Fruit fly (Drosophila melanogaster) whole organism, embryonic: ENCODE measurements around the gene stas.
A peak's percentile ranks its signal among the peaks of the same experiment; 100 is the strongest.

ENCODE experiments used
- CG10147 ChIP-seq: fragments of 200-800 bp; sonication (Bioruptor generic); optimal IDR thresholded peaks from 2 replicates; lab custom pipeline; 2019; ENCODE audit warnings: missing biosample characterization, mild to moderate bottlenecking, missing genetic modification characterization, moderate library complexity
- CG10209 ChIP-seq: fragments of 200-800 bp; sonication (Bioruptor generic); optimal IDR thresholded peaks from 3 replicates; lab custom pipeline; 2017; ENCODE audit warnings: missing biosample characterization, mild to moderate bottlenecking, missing genetic modification characterization, missing genetic modification reagents
- CG1024 ChIP-seq: fragments of 200-800 bp; sonication (Bioruptor generic); IDR thresholded peaks from 2 replicates; pipeline ENCODE4 v1.3.6; 2022; ENCODE audit warnings: missing biosample characterization, missing genetic modification characterization
- CG10321 ChIP-seq: fragments of 200-800 bp; sonication (Bioruptor generic); IDR thresholded peaks from 2 replicates; pipeline ENCODE4 v1.3.6; 2022; ENCODE audit warnings: missing biosample characterization, missing genetic modification characterization
- CG10462 ChIP-seq: fragments of 200-800 bp; sonication (Bioruptor generic); optimal IDR thresholded peaks from 2 replicates; lab custom pipeline; 2016; ENCODE audit warnings: missing biosample characterization, missing genetic modification characterization
- CG14441 ChIP-seq: fragments of 200-800 bp; sonication (Bioruptor generic); IDR thresholded peaks from 2 replicates; pipeline ENCODE4 v1.3.6; 2022; ENCODE audit warnings: missing biosample characterization, missing genetic modification characterization
- CG14965 ChIP-seq: fragments of 200-800 bp; sonication (Bioruptor generic); optimal IDR thresholded peaks from 2 replicates; lab custom pipeline; 2016; ENCODE audit warnings: missing biosample characterization, missing genetic modification characterization, borderline replicate concordance
- CG15011 ChIP-seq: fragments of 200-800 bp; sonication (Bioruptor generic); optimal IDR thresholded peaks from 3 replicates; lab custom pipeline; 2018; ENCODE audit warnings: missing biosample characterization, mild to moderate bottlenecking, missing genetic modification characterization
- CG1647 ChIP-seq: fragments of 200-800 bp; sonication (Bioruptor generic); optimal IDR thresholded peaks from 3 replicates; lab custom pipeline; 2016; ENCODE audit warnings: missing biosample characterization, missing genetic modification characterization
- CG17361 ChIP-seq: fragments of 200-800 bp; sonication (Bioruptor generic); IDR thresholded peaks from 3 replicates; pipeline ENCODE4 v1.3.6; 2022; ENCODE audit warnings: missing biosample characterization, missing genetic modification characterization
- CG2202 ChIP-seq: fragments of 200-800 bp; sonication (Bioruptor generic); optimal IDR thresholded peaks from 2 replicates; lab custom pipeline; 2018; ENCODE audit warnings: missing biosample characterization, mild to moderate bottlenecking, missing genetic modification characterization
- CG30403 ChIP-seq: fragments of 200-800 bp; sonication (Bioruptor generic); optimal IDR thresholded peaks from 3 replicates; lab custom pipeline; 2016; ENCODE audit warnings: missing biosample characterization, missing genetic modification characterization
- CG30431 ChIP-seq: fragments of 200-800 bp; sonication (Bioruptor generic); optimal IDR thresholded peaks from 2 replicates; lab custom pipeline; 2017; ENCODE audit warnings: missing biosample characterization, missing genetic modification characterization
- CG4404 ChIP-seq: fragments of 200-800 bp; sonication (Bioruptor generic); IDR thresholded peaks from 2 replicates; pipeline ENCODE4 v1.3.6; 2022; ENCODE audit warnings: missing biosample characterization, missing genetic modification characterization
- CG4424 ChIP-seq: fragments of 200-800 bp; sonication (Bioruptor generic); optimal IDR thresholded peaks from 3 replicates; lab custom pipeline; 2016; ENCODE audit warnings: missing biosample characterization, missing genetic modification characterization
- CG4617 ChIP-seq: fragments of 200-800 bp; sonication (Bioruptor generic); optimal IDR thresholded peaks from 3 replicates; lab custom pipeline; 2016; ENCODE audit warnings: missing biosample characterization, missing genetic modification characterization, borderline replicate concordance
- CG4854 ChIP-seq: fragments of 200-800 bp; sonication (Bioruptor generic); optimal IDR thresholded peaks from 2 replicates; lab custom pipeline; 2016; ENCODE audit warnings: missing biosample characterization, missing genetic modification characterization, inconsistent platforms
- CG5953 ChIP-seq: fragments of 200-800 bp; sonication (Bioruptor generic); IDR thresholded peaks from 2 replicates; pipeline ENCODE4 v1.3.6; 2022; ENCODE audit warnings: missing biosample characterization, missing genetic modification characterization
- CG6254 ChIP-seq: fragments of 200-800 bp; sonication (Bioruptor generic); optimal IDR thresholded peaks from 3 replicates; lab custom pipeline; 2017; ENCODE audit warnings: mild to moderate bottlenecking, missing biosample characterization, missing genetic modification reagents, missing genetic modification characterization
- CG8478 ChIP-seq: fragments of >200 bp; optimal IDR thresholded peaks from 2 replicates; lab custom pipeline; 2018
- CG9727 ChIP-seq: fragments of 200-800 bp; sonication (Bioruptor generic); optimal IDR thresholded peaks from 3 replicates; lab custom pipeline; 2017; ENCODE audit warnings: missing biosample characterization, mild to moderate bottlenecking, missing genetic modification characterization
- CoRest ChIP-seq: fragments of 200-800 bp; sonication (Bioruptor generic); optimal IDR thresholded peaks from 3 replicates; lab custom pipeline; 2018; ENCODE audit warnings: missing biosample characterization, mild to moderate bottlenecking, missing genetic modification characterization, moderate library complexity
- Deaf1 ChIP-seq: fragments of 200-800 bp; optimal IDR thresholded peaks from 3 replicates; lab custom pipeline; 2019; ENCODE audit warnings: missing biosample characterization, mild to moderate bottlenecking, missing genetic modification characterization, moderate library complexity
- Fer1 ChIP-seq: fragments of 200-800 bp; sonication (Bioruptor generic); optimal IDR thresholded peaks from 2 replicates; lab custom pipeline; 2017; ENCODE audit warnings: missing biosample characterization, mild to moderate bottlenecking, missing genetic modification characterization
- Gug ChIP-seq: fragments of 200-800 bp; sonication (Bioruptor generic); IDR thresholded peaks from 4 replicates; pipeline ENCODE4 v1.3.6; 2022; ENCODE audit warnings: missing biosample characterization, missing genetic modification characterization
- HLH54F ChIP-seq: fragments of 200-800 bp; sonication (Bioruptor generic); optimal IDR thresholded peaks from 3 replicates; lab custom pipeline; 2016; ENCODE audit warnings: missing biosample characterization, missing genetic modification characterization
- Lim3 ChIP-seq: fragments of 200-800 bp; sonication (Bioruptor generic); IDR thresholded peaks from 2 replicates; pipeline ENCODE4 v1.3.6; 2022; ENCODE audit warnings: missing biosample characterization, missing genetic modification characterization
- Myb ChIP-seq: fragments of 200-800 bp; sonication (Bioruptor generic); optimal IDR thresholded peaks from 2 replicates; lab custom pipeline; 2016; ENCODE audit warnings: missing biosample characterization, missing genetic modification characterization
- NC2β ChIP-seq: fragments of 200-800 bp; sonication (Bioruptor generic); optimal IDR thresholded peaks from 2 replicates; lab custom pipeline; 2016; ENCODE audit warnings: missing biosample characterization, missing genetic modification characterization
- Nf-YB ChIP-seq: fragments of 200-800 bp; sonication (Bioruptor generic); optimal IDR thresholded peaks from 3 replicates; lab custom pipeline; 2019; ENCODE audit warnings: missing biosample characterization, mild to moderate bottlenecking, missing genetic modification characterization, moderate library complexity
- Pdp1 ChIP-seq, 2 experiments: fragments of 200-800 bp; sonication (Bioruptor generic); optimal IDR thresholded peaks; 3 replicates each; lab custom pipeline; 2016; ENCODE audit warnings: missing biosample characterization in 2 of 2, missing genetic modification characterization in 2 of 2, mild to moderate bottlenecking in 1 of 2, moderate library complexity in 1 of 2
- Sry-δ ChIP-seq: fragments of 200-800 bp; sonication (Bioruptor generic); optimal IDR thresholded peaks from 2 replicates; lab custom pipeline; 2016; ENCODE audit warnings: missing biosample characterization, missing genetic modification characterization
- Stat92E ChIP-seq, 3 experiments: fragments of >200 bp in 2 of 3; fragments of 200-800 bp in 1 of 3; sonication (Bioruptor generic) in 1 of 3; optimal IDR thresholded peaks; 2 replicates each; lab custom pipeline; 2017 to 2019; ENCODE audit warnings: missing biosample characterization in 3 of 3, missing genetic modification characterization in 3 of 3, mild to moderate bottlenecking in 1 of 3, moderate library complexity in 1 of 3
- ap ChIP-seq: fragments of 200-800 bp; sonication (Bioruptor generic); IDR thresholded peaks from 2 replicates; pipeline ENCODE4 v1.3.6; 2022; ENCODE audit warnings: missing biosample characterization, missing genetic modification characterization
- ase ChIP-seq: fragments of 200-800 bp; sonication (Bioruptor generic); IDR thresholded peaks from 3 replicates; pipeline ENCODE4 v1.3.6; 2022; ENCODE audit warnings: missing biosample characterization, missing genetic modification characterization
- bcd ChIP-seq: fragments of 200-800 bp; sonication (Bioruptor generic); optimal IDR thresholded peaks from 2 replicates; lab custom pipeline; 2017; ENCODE audit warnings: missing biosample characterization, mild to moderate bottlenecking, missing genetic modification characterization
- da ChIP-seq: fragments of 200-800 bp; sonication (Bioruptor generic); optimal IDR thresholded peaks from 2 replicates; lab custom pipeline; 2016; ENCODE audit warnings: missing biosample characterization, missing genetic modification characterization
- fd102C ChIP-seq: fragments of 200-800 bp; sonication (Bioruptor generic); optimal IDR thresholded peaks from 2 replicates; lab custom pipeline; 2018; ENCODE audit warnings: missing biosample characterization, mild to moderate bottlenecking, missing genetic modification characterization, moderate library complexity
- fru ChIP-seq: fragments of >200 bp; optimal IDR thresholded peaks from 2 replicates; lab custom pipeline; 2017
- fu2 ChIP-seq: fragments of 200-800 bp; sonication (Bioruptor generic); optimal IDR thresholded peaks from 2 replicates; lab custom pipeline; 2016; ENCODE audit warnings: missing biosample characterization, missing genetic modification characterization
- ham ChIP-seq: fragments of 200-800 bp; sonication (Bioruptor generic); IDR thresholded peaks from 2 replicates; pipeline ENCODE4 v1.3.6; 2022; ENCODE audit warnings: missing biosample characterization, missing genetic modification characterization
- jing ChIP-seq: fragments of 200-800 bp; sonication (Bioruptor generic); optimal IDR thresholded peaks from 2 replicates; lab custom pipeline; 2018; ENCODE audit warnings: missing biosample characterization, mild to moderate bottlenecking, missing genetic modification characterization
- klu ChIP-seq: fragments of 200-800 bp; sonication (Bioruptor generic); IDR thresholded peaks from 2 replicates; pipeline ENCODE4 v1.3.6; 2022; ENCODE audit warnings: missing biosample characterization, missing genetic modification characterization
- mld ChIP-seq: fragments of 200-800 bp; sonication (Bioruptor generic); IDR thresholded peaks from 3 replicates; pipeline ENCODE4 v1.3.6; 2022; ENCODE audit warnings: missing biosample characterization, missing genetic modification characterization; ENCODE audit not compliant: partially characterized antibody
- prd ChIP-seq, 3 experiments: fragments of >200 bp in 2 of 3; fragments of 200-800 bp in 1 of 3; sonication (Bioruptor generic) in 1 of 3; optimal IDR thresholded peaks in 2 of 3; IDR thresholded peaks in 1 of 3; 2 replicates in 2 of 3; 3 replicates in 1 of 3; pipeline versions ENCODE4 v1.3.6 to Lab custom; 2017 to 2022; ENCODE audit warnings: missing biosample characterization in 1 of 3, missing genetic modification characterization in 1 of 3
- sens ChIP-seq: fragments of 200-800 bp; sonication (Bioruptor generic); peaks from one replicate; lab custom pipeline; 2016; ENCODE audit warnings: missing biosample characterization, missing genetic modification characterization
- sima ChIP-seq: fragments of 200-800 bp; sonication (Bioruptor generic); optimal IDR thresholded peaks from 2 replicates; lab custom pipeline; 2016; ENCODE audit warnings: missing biosample characterization, missing genetic modification characterization
- tio ChIP-seq: fragments of 200-800 bp; sonication (Bioruptor generic); optimal IDR thresholded peaks from 2 replicates; lab custom pipeline; 2017; ENCODE audit warnings: missing biosample characterization, missing genetic modification characterization, inconsistent platforms
- unpg ChIP-seq: fragments of 200-800 bp; sonication (Bioruptor generic); optimal IDR thresholded peaks from 3 replicates; lab custom pipeline; 2018; ENCODE audit warnings: missing biosample characterization, mild to moderate bottlenecking, missing genetic modification characterization, moderate library complexity
- vnd ChIP-seq: fragments of 200-800 bp; sonication (Bioruptor generic); IDR thresholded peaks from 3 replicates; pipeline ENCODE4 v1.3.6; 2022; ENCODE audit warnings: missing biosample characterization, missing genetic modification characterization; ENCODE audit not compliant: partially characterized antibody
- wdn ChIP-seq: fragments of 200-800 bp; sonication (Bioruptor generic); IDR thresholded peaks from 2 replicates; pipeline ENCODE4 v1.3.6; 2022; ENCODE audit warnings: missing biosample characterization, missing genetic modification characterization

The stas gene

DNA sequence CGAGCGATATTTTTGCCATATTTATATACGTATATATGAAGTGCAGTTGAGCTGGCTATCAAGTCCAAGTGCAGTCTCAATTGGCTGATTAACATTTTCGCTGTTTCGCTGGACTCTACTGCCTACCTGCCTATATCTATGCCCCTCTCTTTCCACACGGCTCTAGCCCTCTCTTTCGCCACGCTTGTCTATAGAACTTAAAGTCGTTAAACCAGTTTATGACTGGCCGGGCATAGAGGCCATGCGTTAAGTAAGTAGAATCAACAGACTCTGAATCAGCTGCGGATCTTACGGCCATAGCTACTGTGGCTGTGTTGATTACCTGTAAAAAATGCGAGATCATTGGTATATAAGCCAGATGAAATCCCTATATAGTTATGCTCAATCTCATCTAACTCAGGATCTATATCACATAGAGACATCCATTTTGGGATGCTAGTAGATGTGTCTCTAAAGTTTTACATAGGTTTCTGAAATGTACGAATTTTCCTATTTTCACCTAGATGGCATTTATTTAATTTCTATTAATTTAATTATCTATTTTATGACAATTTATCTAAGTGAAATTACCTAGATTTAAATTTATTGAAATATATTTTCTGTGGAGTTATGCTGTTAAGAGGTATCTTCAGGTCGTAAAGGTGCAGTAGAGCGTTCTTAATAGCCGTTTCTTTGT, 46.0 kb downstream of the stas start (continued):
- TF ChIP-seq CG30431: no peak
- no peak for TF ChIP-seq vnd (GFP tag; lab: Robert Waterston, UW)
- no peak for TF ChIP-seq CG5953 (GFP tag; lab: Robert Waterston, UW)
- TF ChIP-seq Nf-YB: peak; percentile 43
- peak; percentile 29 for TF ChIP-seq CG30403 (GFP tag; lab: Kevin White, UChicago)
- no peak for TF ChIP-seq CG4854
- TF ChIP-seq Myb (GFP tag; lab: Kevin White, UChicago): no peak
- peak; percentile 46 for TF ChIP-seq tio (GFP tag; lab: Kevin White, UChicago)
- no peak for TF ChIP-seq CG10462 (GFP tag; lab: Kevin White, UChicago)
- TF ChIP-seq bcd: peak; percentile 20
- TF ChIP-seq CG14441 (GFP tag; lab: Robert Waterston, UW): no peak
- TF ChIP-seq Stat92E (GFP tag; optimal IDR thresholded peaks at IDR 0.05; lab: Kevin White, UChicago): no peak
- no peak for TF ChIP-seq CG14965 (GFP tag; lab: Kevin White, UChicago)
- no peak for TF ChIP-seq CG2202 (tag; lab: Kevin White, UChicago)
- TF ChIP-seq Gug (GFP tag; lab: Robert Waterston, UW): no peak
- no peak for TF ChIP-seq HLH54F
- TF ChIP-seq CG4617 (GFP tag; lab: Kevin White, UChicago): no peak
- no peak for TF ChIP-seq CG10321 (GFP tag; lab: Robert Waterston, UW)
- no peak for TF ChIP-seq CG8478
- TF ChIP-seq klu (GFP tag; lab: Robert Waterston, UW): no peak
- TF ChIP-seq Lim3 (GFP tag; lab: Robert Waterston, UW): no peak
- peak; percentile 26 for TF ChIP-seq CG10147 (GFP tag; lab: Kevin White, UChicago)
- no peak for TF ChIP-seq CG1024 (GFP tag; lab: Robert Waterston, UW)
- TF ChIP-seq ase (GFP tag; lab: Robert Waterston, UW): no peak
- peak; percentile 71 for TF ChIP-seq CG9727
- no peak for TF ChIP-seq Deaf1 (tag; lab: Kevin White, UChicago)
- no peak for TF ChIP-seq ap
- no peak for TF ChIP-seq NC2β (GFP tag; lab: Kevin White, UChicago)
- peak; percentile 22 for TF ChIP-seq CG10209 (GFP tag; lab: Kevin White, UChicago)
- no peak for TF ChIP-seq fu2
- TF ChIP-seq CG6254: peak; percentile 11
- TF ChIP-seq sima (GFP tag; lab: Kevin White, UChicago): no peak
- peak; percentile 37 for TF ChIP-seq CoRest
- peak in 1 of 2 experiments; percentile 23 for TF ChIP-seq Pdp1 (GFP tag; optimal IDR thresholded peaks at IDR 0.05; lab: Kevin White, UChicago)
- no peak for TF ChIP-seq ham (GFP tag; lab: Robert Waterston, UW)
- TF ChIP-seq CG15011: no peak
- TF ChIP-seq fru (lab: Kevin White, UChicago): no peak
- no peak for TF ChIP-seq wdn (GFP tag; lab: Robert Waterston, UW)
- no peak for TF ChIP-seq jing (GFP tag; lab: Kevin White, UChicago)
- TF ChIP-seq CG4424 (GFP tag; lab: Kevin White, UChicago): peak; percentile 28
- TF ChIP-seq prd (optimal IDR thresholded peaks at IDR 0.05; lab: Kevin White, UChicago): no peak
- peak; percentile 53; the same call in 1 of the 3 replicates for TF ChIP-seq prd (GFP tag; IDR thresholded peaks at IDR 0.05; lab: Robert Waterston, UW)
- TF ChIP-seq da (GFP tag; lab: Kevin White, UChicago): no peak
- TF ChIP-seq CG17361 (GFP tag; lab: Robert Waterston, UW): peak; percentile 70; the same call in 2 of the 3 replicates
- no peak for TF ChIP-seq mld
- peak; percentile 75 for TF ChIP-seq sens (GFP tag; lab: Kevin White, UChicago)
- no peak for TF ChIP-seq CG4404 (GFP tag; lab: Robert Waterston, UW)
- TF ChIP-seq CG1647 (GFP tag; lab: Kevin White, UChicago): no peak
- TF ChIP-seq fd102C: no peak
- no peak for TF ChIP-seq unpg (GFP tag; lab: Kevin White, UChicago)
- no peak for TF ChIP-seq Sry-δ
- no peak for TF ChIP-seq Fer1 (GFP tag; lab: Kevin White, UChicago)
